Worm (Caenorhabditis elegans) whole organism, early embryonic: ENCODE data around the gene C34H4.2.

Experiments
- B0310.2 ChIP-seq: sonication (generic microtip); optimal IDR thresholded peaks from 2 replicates; lab custom pipeline; 2016; ENCODE audit warnings: mild to moderate bottlenecking, missing genetic modification characterization, missing compliant biosample characterization
- F13C5.2 ChIP-seq: sonication (generic microtip); optimal IDR thresholded peaks from 2 replicates; lab custom pipeline; 2017; ENCODE audit warnings: mild to moderate bottlenecking, missing genetic modification characterization, inconsistent platforms, missing compliant biosample characterization
- aly-1 ChIP-seq: sonication (generic microtip); optimal IDR thresholded peaks from 2 replicates; lab custom pipeline; 2016; ENCODE audit warnings: missing genetic modification characterization, missing compliant biosample characterization
- ama-1 ChIP-seq: fragments of 150-350 bp; optimal IDR thresholded peaks from 2 replicates; lab custom pipeline; 2014
- ceh-13 ChIP-seq: fragments of 200-800 bp; sonication (Bioruptor generic); optimal IDR thresholded peaks from 2 replicates; lab custom pipeline; 2018; ENCODE audit warnings: mild to moderate bottlenecking, missing genetic modification characterization, missing compliant biosample characterization
- ceh-36 ChIP-seq: sonication (generic microtip); optimal IDR thresholded peaks from 2 replicates; lab custom pipeline; 2016; ENCODE audit warnings: missing genetic modification characterization, inconsistent platforms, missing compliant biosample characterization
- ets-7 ChIP-seq: sonication (generic microtip); optimal IDR thresholded peaks from 2 replicates; lab custom pipeline; 2016; ENCODE audit warnings: missing genotype, missing genetic modification characterization, missing compliant biosample characterization
- flt-1 ChIP-seq: fragments of 200-800 bp; sonication (Bioruptor generic); IDR thresholded peaks from 2 replicates; pipeline ENCODE4 v1.3.6; 2022; ENCODE audit warnings: missing genetic modification characterization, missing compliant biosample characterization
- hmbx-1 ChIP-seq: sonication (generic microtip); optimal IDR thresholded peaks from 2 replicates; lab custom pipeline; 2016; ENCODE audit warnings: mild to moderate bottlenecking, missing genetic modification characterization, missing compliant biosample characterization
- hmg-4 ChIP-seq: fragments of 200-800 bp; sonication (Bioruptor generic); optimal IDR thresholded peaks from 2 replicates; lab custom pipeline; 2018; ENCODE audit warnings: mild to moderate bottlenecking, missing genetic modification characterization, missing compliant biosample characterization
- hnd-1 ChIP-seq: sonication (generic microtip); optimal IDR thresholded peaks from 2 replicates; lab custom pipeline; 2016; ENCODE audit warnings: missing genetic modification characterization, missing compliant biosample characterization
- pes-1 ChIP-seq: fragments of 200-800 bp; sonication (Bioruptor generic); IDR thresholded peaks from 2 replicates; pipeline ENCODE4 v1.3.6; 2022; ENCODE audit warnings: missing genetic modification reagents, missing genetic modification characterization, missing compliant biosample characterization
- scrt-1 ChIP-seq: fragments of 200-800 bp; sonication (Bioruptor generic); IDR thresholded peaks from 2 replicates; pipeline ENCODE4 v1.3.6; 2022; ENCODE audit warnings: missing genetic modification characterization, missing compliant biosample characterization
- sea-1 ChIP-seq: fragments of 200-800 bp; sonication (Bioruptor generic); conservative IDR thresholded peaks from 2 replicates; pipeline ENCODE4 v1.3.6; 2022; ENCODE audit warnings: missing genetic modification characterization, missing compliant biosample characterization
- tbx-11 ChIP-seq: fragments of 200-800 bp; sonication (Bioruptor generic); IDR thresholded peaks from 2 replicates; pipeline ENCODE4 v1.3.6; 2022; ENCODE audit warnings: missing genetic modification characterization, missing compliant biosample characterization
- tbx-37 ChIP-seq: fragments of 200-800 bp; sonication (Bioruptor generic); conservative IDR thresholded peaks from 2 replicates; pipeline ENCODE4 v1.3.6; 2022; ENCODE audit warnings: missing genetic modification reagents, missing genetic modification characterization, missing compliant biosample characterization
- tra-4 ChIP-seq: sonication (generic microtip); optimal IDR thresholded peaks from 2 replicates; lab custom pipeline; 2017; ENCODE audit warnings: missing genetic modification characterization, missing compliant biosample characterization

Gene C34H4.2

ce11 chrIV:1523418-1523817, 30.1 kb upstream of the C34H4.2 start, which contains the start of gene K03H6.1:
Gene K03H6.1, plus strand, starts transcription at chrIV:1523718.
- TF ChIP-seq hnd-1 (tag; lab: Kevin White, UChicago) (no peak), tbx-11 (GFP tag; lab: Robert Waterston, UW) (no peak), hmbx-1 (tag; lab: Kevin White, UChicago) (no peak), ceh-36 (tag; lab: Kevin White, UChicago) (no peak), scrt-1 (no peak), tra-4 (tag; lab: Kevin White, UChicago) (no peak), aly-1 (no peak), F13C5.2 (no peak)

- TF ChIP-seq tbx-37 (GFP tag; lab: Robert Waterston, UW) (no peak), F13C5.2 (no peak), scrt-1 (no peak), B0310.2 (tag; lab: Kevin White, UChicago) (no peak), ceh-36 (tag; lab: Kevin White, UChicago) (no peak), ceh-13 (GFP tag; lab: Kevin White, UChicago) (no peak), tra-4 (tag; lab: Kevin White, UChicago) (no peak), sea-1 (GFP tag; lab: Robert Waterston, UW) (no peak), ets-7 (no peak), aly-1 (no peak), pes-1 (GFP tag; lab: Robert Waterston, UW) (no peak), hmg-4 (GFP tag; lab: Kevin White, UChicago) (no peak), hnd-1 (tag; lab: Kevin White, UChicago) (no peak), hmbx-1 (tag; lab: Kevin White, UChicago) (no peak), flt-1 (no peak), ama-1 (lab: Kevin White, UChicago) (no peak), tbx-11 (GFP tag; lab: Robert Waterston, UW) (no peak)
Observed at ce11 chrIV:1536316-1536715, 17.2 kb upstream of the C34H4.2 start, which contains the start of gene K03H6.5. Gene K03H6.5, minus strand, starts transcription at chrIV:1536416.

- TF ChIP-seq tbx-37 (GFP tag; lab: Robert Waterston, UW) (no peak), hmg-4 (GFP tag; lab: Kevin White, UChicago) (no peak), aly-1 (no peak), sea-1 (GFP tag; lab: Robert Waterston, UW) (no peak), ceh-36 (tag; lab: Kevin White, UChicago) (no peak), F13C5.2 (no peak), hmbx-1 (tag; lab: Kevin White, UChicago) (no peak), tra-4 (tag; lab: Kevin White, UChicago) (no peak), B0310.2 (tag; lab: Kevin White, UChicago) (no peak), ama-1 (lab: Kevin White, UChicago) (no peak), ceh-13 (GFP tag; lab: Kevin White, UChicago) (no peak), flt-1 (no peak), ets-7 (no peak), pes-1 (GFP tag; lab: Robert Waterston, UW) (no peak), hnd-1 (tag; lab: Kevin White, UChicago) (no peak), scrt-1 (no peak), tbx-11 (GFP tag; lab: Robert Waterston, UW) (no peak)
Observed at ce11 chrIV:1547129-1547528, 6.4 kb upstream of the C34H4.2 start.

DNA sequence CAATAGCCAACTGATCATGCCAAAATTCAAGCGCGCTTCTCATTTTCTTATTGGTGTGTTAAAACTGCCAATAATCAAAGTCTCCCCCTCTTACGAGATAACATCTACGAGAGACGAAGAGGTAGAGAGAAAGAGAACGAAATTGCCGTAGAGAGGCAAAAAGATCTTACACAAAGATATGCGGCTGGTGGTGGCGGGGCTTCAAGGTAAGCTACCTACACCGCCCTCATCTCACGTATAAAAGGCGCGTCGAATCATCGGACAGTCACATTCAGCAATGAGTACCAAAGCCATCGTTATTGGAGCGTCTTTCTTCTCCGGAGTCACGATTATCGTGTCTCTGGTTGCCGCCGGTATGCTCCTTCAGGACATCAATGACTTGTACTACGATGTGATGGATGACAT, 5.1 kb upstream of the C34H4.2 start, which contains the start of gene col-107:
col-107 (plus strand) TSS at position 265 of the 405 bp plus-strand sequence.
- TF ChIP-seq ceh-36 (tag; lab: Kevin White, UChicago) (no peak), tbx-11 (GFP tag; lab: Robert Waterston, UW) (no peak), hmbx-1 (tag; lab: Kevin White, UChicago) (no peak)

DNA sequence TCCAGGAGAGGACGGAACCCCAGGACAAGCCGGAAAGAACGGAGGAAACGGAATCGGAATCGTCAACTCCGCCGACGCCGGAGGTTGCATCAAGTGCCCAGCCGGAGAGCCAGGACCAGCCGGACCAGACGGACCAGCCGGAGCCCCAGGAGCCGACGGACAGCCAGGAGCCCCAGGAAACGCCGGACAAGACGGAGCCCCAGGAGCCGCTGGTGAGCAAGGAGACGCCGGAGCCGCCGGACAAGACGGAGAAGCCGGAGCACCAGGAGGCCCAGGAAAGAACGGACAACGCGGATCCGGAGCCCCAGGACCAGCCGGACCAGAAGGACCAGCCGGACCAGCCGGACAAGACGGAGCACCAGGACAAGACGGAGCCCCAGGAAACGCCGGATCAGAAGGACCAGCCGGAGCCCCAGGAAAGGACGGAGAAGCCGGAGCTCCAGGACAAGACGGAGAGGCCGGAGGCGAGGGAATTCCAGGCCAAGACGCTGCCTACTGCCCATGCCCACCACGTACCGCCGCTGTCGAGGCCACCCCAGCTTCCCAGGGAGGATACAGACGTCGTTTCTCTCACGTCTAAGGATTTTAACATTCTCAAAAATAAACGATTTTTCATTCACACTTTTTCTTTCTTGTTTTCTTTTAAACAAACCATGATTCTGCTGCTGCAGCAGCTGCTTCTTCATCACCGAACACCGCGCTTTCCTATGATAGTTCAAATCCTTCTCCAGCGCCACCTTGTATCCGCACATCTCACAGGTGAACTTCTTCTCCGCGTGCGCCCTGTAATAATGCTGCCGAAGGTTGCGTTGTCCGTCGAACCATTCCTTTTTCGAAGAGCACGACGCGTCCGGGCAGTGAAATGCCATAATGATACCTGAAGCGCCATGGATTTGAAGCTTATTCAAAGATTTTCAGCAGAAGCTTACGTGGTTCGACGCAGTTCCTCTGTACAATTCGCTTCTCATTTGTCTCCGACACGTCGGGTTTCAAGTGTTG, 4.2 kb upstream of the C34H4.2 start:
- TF ChIP-seq ceh-36 (tag; lab: Kevin White, UChicago), result no peak
- TF ChIP-seq aly-1, result peak; percentile 1
- no peak for TF ChIP-seq hmbx-1 (tag; lab: Kevin White, UChicago)

DNA sequence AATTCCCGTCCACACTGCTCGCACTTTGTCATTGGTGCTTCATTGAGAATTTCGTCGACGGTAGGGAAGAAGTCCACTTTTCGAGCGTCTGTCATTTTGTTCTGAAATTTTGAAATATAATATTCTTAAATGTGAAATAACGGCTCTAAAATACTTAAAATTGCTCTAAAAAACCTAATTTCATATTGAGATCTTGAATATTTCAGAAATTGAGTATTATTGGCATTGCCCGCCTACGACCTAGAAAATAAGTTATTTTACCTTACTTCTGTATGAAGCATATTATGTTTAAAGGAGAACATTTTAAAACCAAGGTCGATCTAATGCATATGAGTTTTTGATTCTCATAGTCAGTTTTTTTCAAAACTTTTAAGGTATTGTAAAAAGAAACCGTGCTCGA, 3.4 kb upstream of the C34H4.2 start, which contains the start of gene C34H4.5:
C34H4.5 (minus strand) TSS at position 101 of the 400 bp plus-strand sequence.
- TF ChIP-seq tbx-37 (GFP tag; lab: Robert Waterston, UW), result no peak
- TF ChIP-seq flt-1, result no peak
- TF ChIP-seq ama-1 (lab: Kevin White, UChicago), result no peak
- TF ChIP-seq pes-1 (GFP tag; lab: Robert Waterston, UW), result no peak
- TF ChIP-seq sea-1 (GFP tag; lab: Robert Waterston, UW), result no peak
- no peak for TF ChIP-seq aly-1

DNA sequence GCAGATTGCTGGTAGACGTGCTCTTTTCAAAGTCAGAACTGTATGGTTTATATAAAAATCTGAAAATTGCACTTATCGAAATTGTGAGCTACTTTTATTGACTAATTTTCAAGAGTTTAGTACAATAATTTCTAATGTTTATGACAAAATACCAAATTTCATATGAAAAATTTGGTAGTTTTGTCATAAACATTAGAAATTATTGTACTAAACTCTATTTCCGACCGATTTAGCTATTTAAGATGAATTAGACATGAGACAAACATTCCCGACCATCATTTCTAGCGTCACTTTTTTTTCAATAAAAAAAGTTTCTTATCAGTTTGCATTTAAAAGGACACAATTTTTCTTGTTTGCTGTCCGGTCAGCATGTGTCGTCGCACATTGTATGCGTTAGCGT, 3.0 kb upstream of the C34H4.2 start, which contains the start of gene tag-244:
tag-244 (plus strand) TSS at position 301 of the 400 bp plus-strand sequence.
- no peak for TF ChIP-seq ceh-13 (GFP tag; lab: Kevin White, UChicago)
- no peak for TF ChIP-seq hmg-4 (GFP tag; lab: Kevin White, UChicago)
- no peak for TF ChIP-seq flt-1
- TF ChIP-seq ama-1 (lab: Kevin White, UChicago), result no peak
- no peak for TF ChIP-seq tra-4 (tag; lab: Kevin White, UChicago)
- TF ChIP-seq F13C5.2, result no peak
- TF ChIP-seq hnd-1 (tag; lab: Kevin White, UChicago), result no peak
- TF ChIP-seq sea-1 (GFP tag; lab: Robert Waterston, UW), result no peak
- TF ChIP-seq ets-7, result no peak
- no peak for TF ChIP-seq pes-1 (GFP tag; lab: Robert Waterston, UW)
